Worm (Caenorhabditis elegans) whole organism, L1 larva: Measurements from ENCODE around the gene Y111B2A.12.

Experiments
- F16B12.6 ChIP-seq: fragments of 150-350 bp; optimal IDR thresholded peaks from 2 replicates; lab custom pipeline; 2014; ENCODE audit warnings: missing biosample characterization, missing genetic modification characterization
- aly-2 ChIP-seq: fragments of 150-350 bp; optimal IDR thresholded peaks from 2 replicates; lab custom pipeline; 2014; ENCODE audit warnings: missing biosample characterization, missing genetic modification characterization
- ama-1 ChIP-seq: fragments of 150-350 bp; optimal IDR thresholded peaks from 2 replicates; lab custom pipeline; 2014
- ceh-82 ChIP-seq, 3 experiments: fragments of 150-350 bp in 1 of 3; sonication (generic microtip) in 2 of 3; optimal IDR thresholded peaks; 2 replicates each; lab custom pipeline; 2014 to 2017; ENCODE audit warnings: missing biosample characterization in 3 of 3, missing genetic modification characterization in 3 of 3
- dpl-1 ChIP-seq, 3 experiments: fragments of 150-350 bp in 2 of 3; sonication (generic microtip) in 1 of 3; optimal IDR thresholded peaks; 2 replicates each; lab custom pipeline; 2014 to 2017; ENCODE audit warnings: missing biosample characterization in 3 of 3, missing genetic modification characterization in 3 of 3, missing genetic modification reagents in 3 of 3
- dsc-1 ChIP-seq: sonication (generic microtip); optimal IDR thresholded peaks from 2 replicates; lab custom pipeline; 2016; ENCODE audit warnings: mild to moderate bottlenecking, missing genetic modification characterization, missing compliant biosample characterization
- efl-1 ChIP-seq, 4 experiments: fragments of 150-350 bp; optimal IDR thresholded peaks in 3 of 4; peaks in 1 of 4; 1 replicate in 1 of 4; 2 replicates in 3 of 4; lab custom pipeline; 2014; ENCODE audit warnings: missing biosample characterization in 2 of 4, missing genetic modification characterization in 2 of 4, missing genetic modification reagents in 2 of 4
- egl-13 ChIP-seq: sonication (generic microtip); optimal IDR thresholded peaks from 2 replicates; lab custom pipeline; 2016; ENCODE audit warnings: missing genotype, missing genetic modification reagents, missing genetic modification characterization, missing compliant biosample characterization
- egl-27 ChIP-seq, 2 experiments: fragments of 150-350 bp in 1 of 2; sonication (generic microtip); optimal IDR thresholded peaks; 3 replicates each; lab custom pipeline; 2017 to 2018; ENCODE audit warnings: missing biosample characterization in 2 of 2, missing genetic modification characterization in 2 of 2, missing genetic modification reagents in 2 of 2
- elt-3 ChIP-seq, 6 experiments: fragments of 150-350 bp in 1 of 6; sonication (generic microtip); optimal IDR thresholded peaks; 2 replicates each; lab custom pipeline; 2017 to 2018; ENCODE audit warnings: missing biosample characterization in 6 of 6, missing genetic modification characterization in 6 of 6, inconsistent platforms in 1 of 6
- fos-1 ChIP-seq: fragments of 150-350 bp; optimal IDR thresholded peaks from 2 replicates; lab custom pipeline; 2014; ENCODE audit warnings: missing biosample characterization, missing genetic modification characterization
- grh-1 ChIP-seq: fragments of 200-800 bp; sonication (Bioruptor generic); IDR thresholded peaks from 2 replicates; pipeline ENCODE4 v1.3.6; 2022; ENCODE audit warnings: missing genetic modification reagents, missing genetic modification characterization, missing compliant biosample characterization
- hlh-17 ChIP-seq: fragments of 200-800 bp; sonication (Bioruptor generic); optimal IDR thresholded peaks from 2 replicates; lab custom pipeline; 2018; ENCODE audit warnings: missing genetic modification characterization, mild to moderate bottlenecking, missing compliant biosample characterization, moderate library complexity, borderline replicate concordance
- hpl-2 ChIP-seq: fragments of 150-350 bp; optimal IDR thresholded peaks from 2 replicates; lab custom pipeline; 2014; ENCODE audit warnings: missing biosample characterization, missing genetic modification reagents, missing genetic modification characterization
- jun-1 ChIP-seq: fragments of 150-350 bp; optimal IDR thresholded peaks from 2 replicates; lab custom pipeline; 2014; ENCODE audit warnings: missing biosample characterization, missing genetic modification reagents, missing genetic modification characterization
- lin-13 ChIP-seq: fragments of 150-350 bp; optimal IDR thresholded peaks from 2 replicates; lab custom pipeline; 2014; ENCODE audit warnings: missing biosample characterization, missing genetic modification reagents, missing genetic modification characterization
- lin-15B ChIP-seq: fragments of 150-350 bp; sonication (generic microtip); optimal IDR thresholded peaks from 3 replicates; lab custom pipeline; 2014; ENCODE audit warnings: missing biosample characterization, missing genetic modification characterization
- lin-39 ChIP-seq: fragments of 150-350 bp; optimal IDR thresholded peaks from 2 replicates; lab custom pipeline; 2014; ENCODE audit warnings: missing biosample characterization, missing genetic modification reagents, missing genetic modification characterization
- lir-3 ChIP-seq: sonication (generic microtip); optimal IDR thresholded peaks from 2 replicates; lab custom pipeline; 2016; ENCODE audit warnings: mild to moderate bottlenecking, missing genetic modification characterization, moderate library complexity, missing compliant biosample characterization; ENCODE audit not compliant: poor library complexity
- lsy-2 ChIP-seq, 2 experiments: fragments of 150-350 bp; optimal IDR thresholded peaks; 2 replicates each; lab custom pipeline; 2014; ENCODE audit warnings: missing biosample characterization in 2 of 2, missing genetic modification characterization in 2 of 2
- mab-9 ChIP-seq: fragments of 200-800 bp; sonication (Bioruptor generic); IDR thresholded peaks from 2 replicates; pipeline ENCODE4 v1.3.6; 2022; ENCODE audit warnings: missing genetic modification reagents, missing genetic modification characterization, missing compliant biosample characterization
- mdl-1 ChIP-seq, 2 experiments: fragments of 150-350 bp; optimal IDR thresholded peaks; 2 replicates each; lab custom pipeline; 2014 to 2017; ENCODE audit warnings: missing biosample characterization in 2 of 2, missing genetic modification characterization in 2 of 2, inconsistent platforms in 1 of 2
- mef-2 ChIP-seq: fragments of 150-350 bp; optimal IDR thresholded peaks from 2 replicates; lab custom pipeline; 2014; ENCODE audit warnings: missing biosample characterization, missing genetic modification characterization
- mep-1 ChIP-seq: fragments of 150-350 bp; optimal IDR thresholded peaks from 2 replicates; lab custom pipeline; 2014; ENCODE audit warnings: missing biosample characterization, missing genetic modification characterization
- nhr-20 ChIP-seq: sonication (generic microtip); optimal IDR thresholded peaks from 2 replicates; lab custom pipeline; 2016; ENCODE audit warnings: mild to moderate bottlenecking, missing genetic modification characterization, missing compliant biosample characterization
- nhr-237 ChIP-seq: fragments of 150-350 bp; optimal IDR thresholded peaks from 2 replicates; lab custom pipeline; 2014; ENCODE audit warnings: missing biosample characterization, missing genetic modification characterization
- nhr-28 ChIP-seq: fragments of 150-350 bp; optimal IDR thresholded peaks from 2 replicates; lab custom pipeline; 2014; ENCODE audit warnings: missing biosample characterization, missing genetic modification characterization
- nhr-77 ChIP-seq: fragments of 150-350 bp; optimal IDR thresholded peaks from 2 replicates; lab custom pipeline; 2014; ENCODE audit warnings: missing biosample characterization, missing genetic modification characterization
- nhr-84 ChIP-seq: sonication (generic microtip); optimal IDR thresholded peaks from 2 replicates; lab custom pipeline; 2017; ENCODE audit warnings: missing biosample characterization, missing genetic modification characterization
- nhr-90 ChIP-seq: sonication (generic microtip); optimal IDR thresholded peaks from 2 replicates; lab custom pipeline; 2016; ENCODE audit warnings: mild to moderate bottlenecking, missing genetic modification characterization, missing compliant biosample characterization; ENCODE audit not compliant: poor library complexity
- pax-3 ChIP-seq: fragments of 200-800 bp; sonication (Bioruptor generic); optimal IDR thresholded peaks from 2 replicates; lab custom pipeline; 2018; ENCODE audit warnings: mild to moderate bottlenecking, missing genetic modification characterization, moderate library complexity, missing compliant biosample characterization
- rnt-1 ChIP-seq: sonication (generic microtip); optimal IDR thresholded peaks from 2 replicates; lab custom pipeline; 2016; ENCODE audit warnings: mild to moderate bottlenecking, missing genetic modification characterization, moderate library complexity, missing compliant biosample characterization
- skn-1 ChIP-seq: fragments of 150-350 bp; optimal IDR thresholded peaks from 2 replicates; lab custom pipeline; 2014; ENCODE audit warnings: missing biosample characterization, missing genetic modification characterization
- snpc-4 ChIP-seq: fragments of 150-350 bp; optimal IDR thresholded peaks from 2 replicates; lab custom pipeline; 2014; ENCODE audit warnings: missing biosample characterization, missing genetic modification characterization
- snu-23 ChIP-seq: sonication (generic microtip); optimal IDR thresholded peaks from 2 replicates; lab custom pipeline; 2016; ENCODE audit warnings: missing genetic modification characterization, missing compliant biosample characterization
- sox-4 ChIP-seq: sonication (generic microtip); optimal IDR thresholded peaks from 2 replicates; lab custom pipeline; 2016; ENCODE audit warnings: missing genetic modification characterization, missing compliant biosample characterization
- sup-37 ChIP-seq: fragments of 200-800 bp; sonication (Bioruptor generic); optimal IDR thresholded peaks from 2 replicates; lab custom pipeline; 2018; ENCODE audit warnings: mild to moderate bottlenecking, missing genetic modification characterization, missing compliant biosample characterization
- swsn-7 ChIP-seq: sonication (generic microtip); optimal IDR thresholded peaks from 2 replicates; lab custom pipeline; 2016; ENCODE audit warnings: missing genetic modification characterization, missing compliant biosample characterization
- tbx-2 ChIP-seq: sonication (generic microtip); optimal IDR thresholded peaks from 2 replicates; lab custom pipeline; 2016; ENCODE audit warnings: missing genetic modification characterization, missing compliant biosample characterization
- tlp-1 ChIP-seq: fragments of 150-350 bp; optimal IDR thresholded peaks from 2 replicates; lab custom pipeline; 2014; ENCODE audit warnings: missing biosample characterization, missing genetic modification characterization
- unc-30 ChIP-seq: sonication (generic microtip); optimal IDR thresholded peaks from 2 replicates; lab custom pipeline; 2017; ENCODE audit warnings: missing biosample characterization, missing genetic modification characterization
- unc-62 ChIP-seq: fragments of 150-350 bp; optimal IDR thresholded peaks from 2 replicates; lab custom pipeline; 2014; ENCODE audit warnings: missing biosample characterization, missing genetic modification reagents, missing genetic modification characterization
- unc-86 ChIP-seq: sonication (generic microtip); optimal IDR thresholded peaks from 2 replicates; lab custom pipeline; 2016; ENCODE audit warnings: missing genetic modification characterization, missing compliant biosample characterization
- ztf-11 ChIP-seq, 2 experiments: sonication (generic microtip); optimal IDR thresholded peaks; 2 replicates each; lab custom pipeline; 2016 to 2017; ENCODE audit warnings: missing genetic modification characterization in 2 of 2, missing biosample characterization in 1 of 2, missing compliant biosample characterization in 1 of 2
- ztf-4 ChIP-seq: fragments of 150-350 bp; optimal IDR thresholded peaks from 2 replicates; lab custom pipeline; 2014; ENCODE audit warnings: missing biosample characterization, missing genetic modification characterization

Gene Y111B2A.12

ce11 chrIII:12616990-12617393, 7.9 kb downstream of the Y111B2A.12 start (continued):
- TF ChIP-seq pax-3 (tag; lab: Kevin White, UChicago) (peak; percentile 72), swsn-7 (tag; lab: Kevin White, UChicago) (peak; percentile 55), mab-9 (GFP tag; lab: Robert Waterston, UW) (no peak), nhr-90 (tag; lab: Kevin White, UChicago) (peak; percentile 88), ama-1 (lab: Kevin White, UChicago) (no peak), nhr-20 (tag; lab: Kevin White, UChicago) (peak; percentile 92), ztf-11 (tag; optimal IDR thresholded peaks at IDR 0.05; lab: Kevin White, UChicago) (no peak), fos-1 (tag; lab: Kevin White, UChicago) (peak; percentile 58), mdl-1 (tag; optimal IDR thresholded peaks at IDR 0.05; lab: Kevin White, UChicago) (peak in 1 of 2 experiments; percentile 70), lir-3 (tag; lab: Kevin White, UChicago) (peak; percentile 23), nhr-77 (peak; percentile 67), snu-23 (GFP tag; lab: Kevin White, UChicago) (peak; percentile 73), dsc-1 (tag; lab: Kevin White, UChicago) (peak; percentile 48)

DNA sequence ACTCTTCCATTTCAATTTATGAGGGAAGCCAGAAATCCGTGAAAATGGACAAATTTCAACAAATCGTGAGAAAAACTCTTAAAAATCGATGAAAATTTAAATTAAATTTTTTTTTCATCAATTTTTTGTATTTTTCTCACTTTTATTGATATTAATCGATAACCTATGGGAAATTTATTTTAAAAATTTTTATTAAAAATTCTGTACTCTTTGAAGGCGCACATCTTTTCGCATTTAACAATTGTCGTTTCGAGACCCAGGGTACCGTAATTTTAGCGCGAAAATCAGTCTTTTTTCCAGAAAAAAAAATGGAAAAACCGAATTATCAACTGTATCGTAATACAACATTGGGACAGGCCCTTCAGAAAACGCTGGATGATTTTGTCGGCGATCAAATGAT, 15.4 kb downstream of the Y111B2A.12 start, which contains the start of gene gtf-2A2:
Gene gtf-2A2, plus strand, starts transcription at position 301 of the 400 bp plus-strand sequence.
- TF ChIP-seq nhr-84 (tag; lab: Kevin White, UChicago) (no peak), lin-39 (tag; lab: Kevin White, UChicago) (no peak)
- TF ChIP-seq, all 84 proteins: peak for 0

DNA sequence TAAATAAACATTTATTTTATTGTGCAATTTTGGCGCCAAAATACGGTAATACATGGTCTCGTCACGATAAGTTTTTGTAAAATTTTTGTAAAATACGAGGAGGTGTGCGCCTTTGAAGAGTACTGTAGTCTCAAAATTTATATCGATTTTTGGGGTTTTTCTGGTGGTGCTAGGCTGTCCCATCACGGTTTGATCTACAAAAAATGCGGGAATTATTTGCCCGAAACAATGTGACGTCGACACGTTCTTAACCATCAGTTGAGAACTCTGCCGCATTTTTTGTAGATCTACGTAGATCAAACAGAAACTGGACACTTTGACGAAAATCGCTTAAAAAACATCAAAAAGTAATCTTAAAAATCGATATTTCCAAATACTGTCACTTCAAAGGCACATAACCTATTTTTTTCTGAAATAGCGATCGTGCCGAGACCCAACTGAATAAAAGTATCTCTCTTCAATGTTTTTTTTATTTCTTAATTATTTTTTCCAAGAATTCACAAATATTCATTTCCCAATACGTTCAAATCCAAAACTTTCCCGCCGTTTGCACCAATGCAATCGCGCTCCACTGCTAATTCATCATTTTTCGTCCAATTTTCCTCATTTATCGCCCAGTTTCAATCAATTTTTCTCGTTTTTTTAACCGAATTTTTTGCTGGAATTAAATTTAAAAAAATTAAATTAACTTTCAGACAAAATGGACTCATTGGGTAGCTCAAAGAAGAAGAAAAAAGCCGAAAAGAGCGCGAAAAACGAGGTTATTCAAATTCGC, 17.0 kb downstream of the Y111B2A.12 start, which contains the start of gene pqn-80:
Gene pqn-80, plus strand, starts transcription at position 694 of the 775 bp plus-strand sequence.
- TF ChIP-seq egl-13 (tag; lab: Kevin White, UChicago) (peak; percentile 21), grh-1 (GFP tag; lab: Robert Waterston, UW) (no peak), mab-9 (GFP tag; lab: Robert Waterston, UW) (no peak), sup-37 (GFP tag; lab: Kevin White, UChicago) (no peak), unc-86 (tag; lab: Kevin White, UChicago) (peak; percentile 15), lin-15B (peak; percentile 32), efl-1 (optimal IDR thresholded peaks at IDR 0.05; lab: Kevin White, UChicago) (peak; percentile 96 to 97), efl-1 (GFP tag; optimal IDR thresholded peaks at IDR 0.05 in 1 of 2; lab: Kevin White, UChicago) (peak; percentile 95 to 100), hlh-17 (GFP tag; lab: Kevin White, UChicago) (no peak), nhr-20 (tag; lab: Kevin White, UChicago) (peak; percentile 64), egl-27 (tag; optimal IDR thresholded peaks at IDR 0.05; lab: Kevin White, UChicago) (no peak), ztf-4 (peak; percentile 23), lin-13 (GFP tag; lab: Kevin White, UChicago) (peak; percentile 6), dpl-1 (GFP tag; optimal IDR thresholded peaks at IDR 0.05; lab: Kevin White, UChicago) (peak; percentile 93 to 96 (median 95)), unc-30 (tag; lab: Kevin White, UChicago) (no peak), mef-2 (no peak), ceh-82 (tag; optimal IDR thresholded peaks at IDR 0.05; lab: Kevin White, UChicago) (peak; percentile 15 to 57 (median 26)), lsy-2 (tag; optimal IDR thresholded peaks at IDR 0.05; lab: Kevin White, UChicago) (peak; percentile 69 to 85), hpl-2 (GFP tag; lab: Kevin White, UChicago) (no peak), nhr-84 (tag; lab: Kevin White, UChicago) (no peak), nhr-77 (peak; percentile 1), sox-4 (tag; lab: Kevin White, UChicago) (peak; percentile 17), skn-1 (tag; lab: Kevin White, UChicago) (peak; percentile 36), elt-3 (tag; optimal IDR thresholded peaks at IDR 0.05; lab: Kevin White, UChicago) (no peak), ztf-11 (tag; optimal IDR thresholded peaks at IDR 0.05; lab: Kevin White, UChicago) (no peak), snpc-4 (tag; lab: Kevin White, UChicago) (no peak), pax-3 (tag; lab: Kevin White, UChicago) (no peak), tlp-1 (tag; lab: Kevin White, UChicago) (no peak), unc-62 (GFP tag; lab: Kevin White, UChicago) (no peak), lin-39 (tag; lab: Kevin White, UChicago) (peak; percentile 48), nhr-237 (no peak), nhr-28 (tag; lab: Kevin White, UChicago) (no peak), mep-1 (tag; lab: Kevin White, UChicago) (peak; percentile 65), aly-2 (peak; percentile 32), F16B12.6 (tag; lab: Kevin White, UChicago) (peak; percentile 42), rnt-1 (tag; lab: Kevin White, UChicago) (no peak), jun-1 (tag; lab: Kevin White, UChicago) (peak; percentile 8), tbx-2 (tag; lab: Kevin White, UChicago) (peak; percentile 62)
